Fruit fly (Drosophila melanogaster) whole organism, embryonic: ENCODE results near the gene CG13062.

Experiments
- CG10959 ChIP-seq: fragments of 200-800 bp; sonication (Bioruptor generic); IDR thresholded peaks from 2 replicates; pipeline ENCODE4 v1.3.6; 2022; ENCODE audit warnings: missing biosample characterization, missing genetic modification characterization
- Dbx ChIP-seq: fragments of 200-800 bp; sonication (Bioruptor generic); IDR thresholded peaks from 3 replicates; pipeline ENCODE4 v1.3.6; 2022; ENCODE audit warnings: missing biosample characterization, missing genetic modification characterization

- TF ChIP-seq CG10959 (GFP tag; lab: Robert Waterston, UW): no peak
- TF ChIP-seq Dbx: no peak
Observed at dm6 chr3L:16279987-16280454, 34.1 kb upstream of the CG13062 start, which contains the start of gene CG13064.
